Fruit fly (Drosophila melanogaster): ENCODE measurements around the gene Glyp.

Gene Glyp

DNA sequence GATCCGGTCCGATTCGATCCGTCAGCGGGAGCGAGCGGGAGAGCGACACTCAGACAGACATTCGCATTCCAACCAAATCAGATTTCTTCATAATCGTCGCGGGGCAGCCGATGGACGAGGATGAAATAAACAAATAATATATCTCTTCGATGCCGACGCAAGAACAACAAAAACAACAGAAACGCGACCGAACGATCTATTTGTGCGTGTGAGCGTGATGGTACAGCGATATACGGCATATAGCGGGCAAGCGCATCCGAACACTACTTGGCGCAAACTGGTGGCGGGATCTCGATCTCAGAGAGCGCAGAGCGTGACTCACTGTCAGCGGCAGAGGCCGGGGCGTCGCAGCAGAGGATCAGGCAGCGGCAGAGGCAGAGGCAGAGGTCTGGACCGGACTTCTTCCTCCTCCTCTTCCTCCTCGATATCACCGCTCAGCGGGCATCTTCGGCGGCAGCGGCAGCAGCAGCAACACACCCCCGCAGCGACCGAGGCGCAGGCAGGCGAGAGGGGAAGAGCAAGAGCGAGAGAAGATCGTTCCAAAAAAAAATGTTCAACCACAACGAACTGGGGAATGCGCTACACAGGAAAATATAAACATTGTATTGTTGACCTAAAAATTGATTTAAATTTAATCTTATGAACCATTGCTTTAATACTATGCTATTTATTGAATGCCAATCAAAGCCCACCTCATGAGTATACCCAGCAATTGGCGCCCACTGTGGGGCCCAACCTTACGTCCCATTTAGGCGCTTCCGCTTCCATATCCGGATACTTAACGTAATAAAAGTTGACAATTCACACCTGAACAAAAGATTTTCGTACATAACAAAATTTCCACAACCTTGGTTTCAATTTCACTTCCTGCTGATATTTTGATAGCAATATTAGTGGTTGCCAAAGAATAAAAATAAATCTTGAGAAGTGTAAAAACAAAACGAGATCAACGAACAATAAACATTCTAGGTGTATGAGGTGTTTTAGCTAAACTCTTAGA, 30.9 kb downstream of the Glyp start (continued):
- TF ChIP-seq CG10565 (GFP tag; optimal IDR thresholded peaks at IDR 0.05) (no peak), CG18619 (GFP tag; optimal IDR thresholded peaks at IDR 0.05) (peak; percentile 63), CG32772 (GFP tag; IDR thresholded peaks at IDR 0.05) (peak; percentile 43), CG13296 (GFP tag; optimal IDR thresholded peaks at IDR 0.05) (no peak), wek (GFP tag; optimal IDR thresholded peaks at IDR 0.05) (no peak), da (GFP tag; optimal IDR thresholded peaks at IDR 0.05) (no peak), sc (optimal IDR thresholded peaks at IDR 0.05) (no peak), sc (GFP tag; optimal IDR thresholded peaks at IDR 0.05) (peak; percentile 64), org-1 (GFP tag; optimal IDR thresholded peaks at IDR 0.05) (no peak), tup (GFP tag; optimal IDR thresholded peaks at IDR 0.05) (no peak), peb (GFP tag; IDR thresholded peaks at IDR 0.05) (no peak), repo (GFP tag; optimal IDR thresholded peaks at IDR 0.05) (peak; percentile 1), CG4328 (GFP tag; optimal IDR thresholded peaks at IDR 0.05) (no peak), CG13894 (tag; optimal IDR thresholded peaks at IDR 0.05) (no peak), CG8388 (GFP tag; optimal IDR thresholded peaks at IDR 0.05) (peak; percentile 11), gro (GFP tag; optimal IDR thresholded peaks at IDR 0.05) (no peak), zen2 (GFP tag; IDR thresholded peaks at IDR 0.05; ENCODE audit: partially characterized antibody) (no peak), CG9876 (GFP tag; optimal IDR thresholded peaks at IDR 0.05) (no peak), Sin3A (optimal IDR thresholded peaks at IDR 0.05) (no peak), CG9817 (tag; optimal IDR thresholded peaks at IDR 0.05) (no peak), CG12744 (GFP tag; optimal IDR thresholded peaks at IDR 0.05) (no peak), B-H1 (GFP tag; IDR thresholded peaks at IDR 0.05) (no peak; the same call in 2 of the 3 replicates), bigmax (GFP tag; optimal IDR thresholded peaks at IDR 0.05) (no peak), sens (GFP tag) (peak; percentile 89), CG8359 (GFP tag; optimal IDR thresholded peaks at IDR 0.05; ENCODE audit: borderline replicate concordance) (no peak), Dll (GFP tag; IDR thresholded peaks at IDR 0.05; ENCODE audit: partially characterized antibody) (0 out of 4 replicates have a peak, but pooled peaks have one; percentile 38), Hr3 (GFP tag; optimal IDR thresholded peaks at IDR 0.05) (peak; percentile 63), CG8281 (tag; optimal IDR thresholded peaks at IDR 0.05) (no peak), chn (GFP tag; optimal IDR thresholded peaks at IDR 0.05) (peak; percentile 19), CG13424 (tag; optimal IDR thresholded peaks at IDR 0.05) (peak; percentile 47), CG11093 (GFP tag; IDR thresholded peaks at IDR 0.05) (0 out of 3 replicates have a peak, but pooled peaks have one; percentile 27)

DNA sequence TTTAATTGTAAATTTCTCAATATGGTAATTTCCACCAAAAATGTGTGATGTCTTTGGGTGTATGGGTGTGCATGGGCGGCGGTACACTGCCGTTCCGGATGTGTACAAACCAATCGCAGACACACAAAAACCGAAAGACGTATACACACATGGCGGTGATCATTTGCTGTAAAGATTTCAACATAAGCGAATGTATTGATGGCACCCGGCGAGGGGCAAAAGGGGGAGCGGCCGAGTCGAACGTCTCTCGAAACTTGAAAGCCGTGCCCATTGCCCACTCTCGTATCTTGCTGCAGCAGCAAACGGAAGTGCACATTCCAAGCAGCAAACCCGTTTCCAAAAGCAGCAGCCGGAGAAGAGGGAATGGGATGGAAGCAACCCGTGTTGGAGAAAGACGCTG, 31.7 kb downstream of the Glyp start:
- TF ChIP-seq Six4 (GFP tag; optimal IDR thresholded peaks at IDR 0.05) (no peak), pita (GFP tag; optimal IDR thresholded peaks at IDR 0.05) (no peak), h (optimal IDR thresholded peaks at IDR 0.05) (no peak), Eip74EF (GFP tag; optimal IDR thresholded peaks at IDR 0.05) (peak in 1 of 2 experiments; percentile 22), abd-A (tag; optimal IDR thresholded peaks at IDR 0.05) (peak; percentile 72), CG8290 (GFP tag; optimal IDR thresholded peaks at IDR 0.05) (no peak), CG8290 (tag; optimal IDR thresholded peaks at IDR 0.05) (peak in 1 of 2 experiments; percentile 13), Opbp (GFP tag; IDR thresholded peaks at IDR 0.05; ENCODE audit: partially characterized antibody) (0 out of 3 replicates have a peak, but pooled peaks have one; percentile 31), slbo (GFP tag; IDR thresholded peaks at IDR 0.05) (peak; percentile 39), CG1602 (GFP tag; optimal IDR thresholded peaks at IDR 0.05) (no peak), CG13775 (GFP tag; optimal IDR thresholded peaks at IDR 0.05) (no peak), bowl (GFP tag; IDR thresholded peaks at IDR 0.05) (no peak), Awh (GFP tag; IDR thresholded peaks at IDR 0.05) (peak; percentile 29; the same call in 1 of the 2 replicates), CG32767 (GFP tag; IDR thresholded peaks at IDR 0.05) (peak; percentile 79), CG32772 (GFP tag; IDR thresholded peaks at IDR 0.05) (no peak), CG2199 (GFP tag; IDR thresholded peaks at IDR 0.05) (peak; percentile 59; the same call in 2 of the 3 replicates), CG12769 (tag; optimal IDR thresholded peaks at IDR 0.05) (peak; percentile 85), zfh1 (GFP tag; IDR thresholded peaks at IDR 0.05) (0 out of 3 replicates have a peak, but pooled peaks have one; percentile 7), crol (GFP tag; IDR thresholded peaks at IDR 0.05) (peak; percentile 90), CG10654 (GFP tag; optimal IDR thresholded peaks at IDR 0.05) (no peak), vfl (GFP tag; optimal IDR thresholded peaks at IDR 0.05) (no peak)
